Fruit fly (Drosophila melanogaster): Measurements from ENCODE around the gene mrt.

mrt gene

dm6 chr3R:27245401-27245757 lies 37.1 kb downstream of the mrt start (continued):
- TF ChIP-seq lilli (GFP tag; optimal IDR thresholded peaks at IDR 0.05): no peak
- TF ChIP-seq BtbVII (GFP tag; optimal IDR thresholded peaks at IDR 0.05): no peak
- TF ChIP-seq CG1647 (GFP tag; optimal IDR thresholded peaks at IDR 0.05): no peak
- TF ChIP-seq Gug (GFP tag; IDR thresholded peaks at IDR 0.05): no peak
- no peak for TF ChIP-seq PHDP (tag; optimal IDR thresholded peaks at IDR 0.05)
- no peak for TF ChIP-seq CG11696 (GFP tag; IDR thresholded peaks at IDR 0.05)
- no peak for TF ChIP-seq sim (GFP tag; IDR thresholded peaks at IDR 0.05)
- TF ChIP-seq Jarid2 (GFP tag; optimal IDR thresholded peaks at IDR 0.05): no peak
- no peak for TF ChIP-seq CG11723 (GFP tag; optimal IDR thresholded peaks at IDR 0.05)
- TF ChIP-seq CG14710 (tag; optimal IDR thresholded peaks at IDR 0.05): no peak
- TF ChIP-seq CG6854 (GFP tag; optimal IDR thresholded peaks at IDR 0.05): no peak
- no peak for TF ChIP-seq CG30431 (GFP tag; optimal IDR thresholded peaks at IDR 0.05)
- TF ChIP-seq Atf-2 (GFP tag; optimal IDR thresholded peaks at IDR 0.05): no peak
- TF ChIP-seq Ets97D (GFP tag; optimal IDR thresholded peaks at IDR 0.05): no peak
- TF ChIP-seq Hmr (GFP tag; optimal IDR thresholded peaks at IDR 0.05): no peak
- TF ChIP-seq NfI (GFP tag; optimal IDR thresholded peaks at IDR 0.05): no peak
- no peak for TF ChIP-seq CG10274 (GFP tag; optimal IDR thresholded peaks at IDR 0.05)
- TF ChIP-seq Lhr (GFP tag; optimal IDR thresholded peaks at IDR 0.05): no peak
- TF ChIP-seq CG3847 (GFP tag; IDR thresholded peaks at IDR 0.05): no peak
- no peak for TF ChIP-seq CG7786 (GFP tag; optimal IDR thresholded peaks at IDR 0.05)
- TF ChIP-seq CG12155 (GFP tag; optimal IDR thresholded peaks at IDR 0.05): no peak
- peak; percentile 70 for TF ChIP-seq cg (GFP tag; optimal IDR thresholded peaks at IDR 0.05)
- TF ChIP-seq Dbx (GFP tag; IDR thresholded peaks at IDR 0.05): no peak
- peak; percentile 16 for TF ChIP-seq Sry-δ (GFP tag; optimal IDR thresholded peaks at IDR 0.05)
- TF ChIP-seq stwl (tag; optimal IDR thresholded peaks at IDR 0.05): no peak
- TF ChIP-seq kay (GFP tag; optimal IDR thresholded peaks at IDR 0.05): peak; percentile 38
- TF ChIP-seq gro (GFP tag; optimal IDR thresholded peaks at IDR 0.05): no peak
- TF ChIP-seq chinmo (GFP tag; IDR thresholded peaks at IDR 0.05; ENCODE audit: partially characterized antibody): peak; percentile 89; the same call in 3 of the 4 replicates
- no peak for TF ChIP-seq jumu (GFP tag; optimal IDR thresholded peaks at IDR 0.05)
- no peak for TF ChIP-seq CG12391 (tag; optimal IDR thresholded peaks at IDR 0.05)
- no peak for TF ChIP-seq kni (GFP tag; optimal IDR thresholded peaks at IDR 0.05)
- TF ChIP-seq insv (GFP tag; optimal IDR thresholded peaks at IDR 0.05): no peak
- TF ChIP-seq GATAe (GFP tag; conservative IDR thresholded peaks at IDR 0.05): no peak
- TF ChIP-seq CG11560 (tag; IDR thresholded peaks at IDR 0.05): no peak
- TF ChIP-seq pho (GFP tag; optimal IDR thresholded peaks at IDR 0.05): no peak
- no peak for TF ChIP-seq Vsx1 (GFP tag; optimal IDR thresholded peaks at IDR 0.05)
- no peak for TF ChIP-seq Tbp (GFP tag; optimal IDR thresholded peaks at IDR 0.05)
- no peak for TF ChIP-seq CG18476 (GFP tag; optimal IDR thresholded peaks at IDR 0.05)
- TF ChIP-seq tio (GFP tag; optimal IDR thresholded peaks at IDR 0.05): no peak
- no peak for TF ChIP-seq gsb-n (tag; optimal IDR thresholded peaks at IDR 0.05)
- no peak for TF ChIP-seq cwo (GFP tag; optimal IDR thresholded peaks at IDR 0.05)
- no peak for TF ChIP-seq br (optimal IDR thresholded peaks at IDR 0.05)
- peak; percentile 92 for TF ChIP-seq CG4360 (GFP tag; IDR thresholded peaks at IDR 0.05)
- no peak for TF ChIP-seq ssp (GFP tag; IDR thresholded peaks at IDR 0.05)
- TF ChIP-seq Dip3 (GFP tag; optimal IDR thresholded peaks at IDR 0.05): no peak
- TF ChIP-seq CG16863 (GFP tag; optimal IDR thresholded peaks at IDR 0.05): no peak
- TF ChIP-seq HLH3B (GFP tag; IDR thresholded peaks at IDR 0.05): no peak
- TF ChIP-seq cato (GFP tag; optimal IDR thresholded peaks at IDR 0.05; ENCODE audit: borderline replicate concordance): no peak
- no peak for TF ChIP-seq maf-S (GFP tag; optimal IDR thresholded peaks at IDR 0.05)
- no peak for TF ChIP-seq Ssrp (tag; optimal IDR thresholded peaks at IDR 0.05)
- peak; percentile 47 for TF ChIP-seq Myb (GFP tag; optimal IDR thresholded peaks at IDR 0.05)
- no peak for TF ChIP-seq HLH54F (GFP tag; optimal IDR thresholded peaks at IDR 0.05)
- peak; percentile 26; the same call in 1 of the 2 replicates for TF ChIP-seq CG9215 (GFP tag; IDR thresholded peaks at IDR 0.05)
